Fruit fly (Drosophila melanogaster) whole organism, embryonic: ENCODE data around the gene CG15865.

Experiments used
- BtbVII ChIP-seq: fragments of 200-800 bp; sonication (Bioruptor generic); optimal IDR thresholded peaks from 3 replicates; lab custom pipeline; 2017; ENCODE audit warnings: missing biosample characterization, mild to moderate bottlenecking, missing genetic modification characterization
- CG10209 ChIP-seq: fragments of 200-800 bp; sonication (Bioruptor generic); optimal IDR thresholded peaks from 3 replicates; lab custom pipeline; 2017; ENCODE audit warnings: missing biosample characterization, mild to moderate bottlenecking, missing genetic modification characterization, missing genetic modification reagents
- CG12769 ChIP-seq: fragments of 200-800 bp; sonication (Bioruptor generic); optimal IDR thresholded peaks from 2 replicates; lab custom pipeline; 2019; ENCODE audit warnings: missing biosample characterization, mild to moderate bottlenecking, missing genetic modification characterization, moderate library complexity
- CG13296 ChIP-seq: fragments of 200-800 bp; sonication (Bioruptor generic); optimal IDR thresholded peaks from 3 replicates; lab custom pipeline; 2018; ENCODE audit warnings: missing biosample characterization, mild to moderate bottlenecking, missing genetic modification characterization
- CG14965 ChIP-seq: fragments of 200-800 bp; sonication (Bioruptor generic); optimal IDR thresholded peaks from 2 replicates; lab custom pipeline; 2016; ENCODE audit warnings: missing biosample characterization, missing genetic modification characterization, borderline replicate concordance
- CG17361 ChIP-seq: fragments of 200-800 bp; sonication (Bioruptor generic); IDR thresholded peaks from 3 replicates; pipeline ENCODE4 v1.3.6; 2022; ENCODE audit warnings: missing biosample characterization, missing genetic modification characterization
- CG18011 ChIP-seq: fragments of 200-800 bp; sonication (Bioruptor generic); optimal IDR thresholded peaks from 2 replicates; lab custom pipeline; 2017; ENCODE audit warnings: missing biosample characterization, missing genetic modification characterization, mild to moderate bottlenecking, moderate library complexity, missing genotype
- CG31365 ChIP-seq: fragments of 200-800 bp; sonication (Bioruptor generic); optimal IDR thresholded peaks from 2 replicates; lab custom pipeline; 2018; ENCODE audit warnings: missing biosample characterization, mild to moderate bottlenecking, missing genetic modification characterization
- CG31388 ChIP-seq: fragments of 200-800 bp; sonication (Bioruptor generic); optimal IDR thresholded peaks from 2 replicates; lab custom pipeline; 2016; ENCODE audit warnings: missing biosample characterization, missing genetic modification characterization
- CG32767 ChIP-seq: fragments of 200-800 bp; sonication (Bioruptor generic); IDR thresholded peaks from 2 replicates; pipeline ENCODE4 v1.3.6; 2022; ENCODE audit warnings: missing biosample characterization, missing genetic modification characterization
- CG32772 ChIP-seq: fragments of 200-800 bp; sonication (Bioruptor generic); IDR thresholded peaks from 2 replicates; pipeline ENCODE4 v1.3.6; 2022; ENCODE audit warnings: missing biosample characterization, missing genetic modification characterization
- CG3847 ChIP-seq: fragments of 200-800 bp; sonication (Bioruptor generic); IDR thresholded peaks from 2 replicates; pipeline ENCODE4 v1.3.6; 2022; ENCODE audit warnings: missing biosample characterization, missing genetic modification characterization
- CG4854 ChIP-seq: fragments of 200-800 bp; sonication (Bioruptor generic); optimal IDR thresholded peaks from 2 replicates; lab custom pipeline; 2016; ENCODE audit warnings: missing biosample characterization, missing genetic modification characterization, inconsistent platforms
- CG7556 ChIP-seq: fragments of 200-800 bp; sonication (Bioruptor generic); optimal IDR thresholded peaks from 2 replicates; lab custom pipeline; 2017; ENCODE audit warnings: missing biosample characterization, mild to moderate bottlenecking, missing genetic modification characterization
- CG7786 ChIP-seq: fragments of 200-800 bp; sonication (Bioruptor generic); optimal IDR thresholded peaks from 2 replicates; lab custom pipeline; 2016; ENCODE audit warnings: missing biosample characterization, missing genetic modification characterization
- CG7839 ChIP-seq: fragments of 200-800 bp; sonication (Bioruptor generic); optimal IDR thresholded peaks from 3 replicates; lab custom pipeline; 2018; ENCODE audit warnings: missing biosample characterization, mild to moderate bottlenecking, missing genetic modification characterization, moderate library complexity
- CG8281 ChIP-seq: fragments of 200-800 bp; sonication (Bioruptor generic); optimal IDR thresholded peaks from 2 replicates; lab custom pipeline; 2018; ENCODE audit warnings: missing biosample characterization, mild to moderate bottlenecking, missing genetic modification characterization, moderate library complexity
- CG8388 ChIP-seq: fragments of 200-800 bp; sonication (Bioruptor generic); optimal IDR thresholded peaks from 2 replicates; lab custom pipeline; 2019; ENCODE audit warnings: missing biosample characterization, mild to moderate bottlenecking, missing genetic modification characterization, moderate library complexity
- CG9817 ChIP-seq: fragments of 200-800 bp; sonication (Bioruptor generic); optimal IDR thresholded peaks from 2 replicates; lab custom pipeline; 2018; ENCODE audit warnings: missing biosample characterization, mild to moderate bottlenecking, missing genetic modification characterization, moderate library complexity
- CTCF ChIP-seq: fragments of 200-800 bp; sonication (Bioruptor generic); optimal IDR thresholded peaks from 2 replicates; lab custom pipeline; 2017; ENCODE audit warnings: missing biosample characterization, mild to moderate bottlenecking, missing genetic modification characterization, moderate library complexity
- Camta ChIP-seq: fragments of 200-800 bp; sonication (Bioruptor generic); optimal IDR thresholded peaks from 2 replicates; lab custom pipeline; 2016; ENCODE audit warnings: missing biosample characterization, missing genetic modification characterization
- E2f2 ChIP-seq: fragments of 200-800 bp; sonication (Bioruptor generic); IDR thresholded peaks from 2 replicates; pipeline ENCODE4 v1.3.6; 2022; ENCODE audit warnings: missing biosample characterization, missing genetic modification characterization
- Fer2 ChIP-seq: fragments of 200-800 bp; sonication (Bioruptor generic); optimal IDR thresholded peaks from 2 replicates; lab custom pipeline; 2018; ENCODE audit warnings: missing biosample characterization, mild to moderate bottlenecking, missing genetic modification characterization, moderate library complexity
- Fer3 ChIP-seq: fragments of 200-800 bp; sonication (Bioruptor generic); optimal IDR thresholded peaks from 2 replicates; lab custom pipeline; 2018; ENCODE audit warnings: missing biosample characterization, mild to moderate bottlenecking, missing genetic modification characterization, moderate library complexity
- Gsc ChIP-seq: fragments of 200-800 bp; sonication (Bioruptor generic); IDR thresholded peaks from 2 replicates; pipeline ENCODE4 v1.3.6; 2022; ENCODE audit warnings: missing biosample characterization, missing genetic modification characterization
- Gug ChIP-seq: fragments of 200-800 bp; sonication (Bioruptor generic); IDR thresholded peaks from 4 replicates; pipeline ENCODE4 v1.3.6; 2022; ENCODE audit warnings: missing biosample characterization, missing genetic modification characterization
- HLH54F ChIP-seq: fragments of 200-800 bp; sonication (Bioruptor generic); optimal IDR thresholded peaks from 3 replicates; lab custom pipeline; 2016; ENCODE audit warnings: missing biosample characterization, missing genetic modification characterization
- HmgZ ChIP-seq: fragments of 200-800 bp; sonication (Bioruptor generic); optimal IDR thresholded peaks from 2 replicates; lab custom pipeline; 2018; ENCODE audit warnings: missing biosample characterization, mild to moderate bottlenecking, missing genetic modification characterization
- Meics ChIP-seq: fragments of 200-800 bp; sonication (Bioruptor generic); optimal IDR thresholded peaks from 2 replicates; lab custom pipeline; 2017; ENCODE audit warnings: missing biosample characterization, mild to moderate bottlenecking, missing genetic modification characterization
- Six4 ChIP-seq: fragments of 200-800 bp; sonication (Bioruptor generic); optimal IDR thresholded peaks from 2 replicates; lab custom pipeline; 2016; ENCODE audit warnings: missing biosample characterization, missing genetic modification characterization
- ap ChIP-seq: fragments of 200-800 bp; sonication (Bioruptor generic); IDR thresholded peaks from 2 replicates; pipeline ENCODE4 v1.3.6; 2022; ENCODE audit warnings: missing biosample characterization, missing genetic modification characterization
- ase ChIP-seq: fragments of 200-800 bp; sonication (Bioruptor generic); IDR thresholded peaks from 3 replicates; pipeline ENCODE4 v1.3.6; 2022; ENCODE audit warnings: missing biosample characterization, missing genetic modification characterization
- bcd ChIP-seq: fragments of 200-800 bp; sonication (Bioruptor generic); optimal IDR thresholded peaks from 2 replicates; lab custom pipeline; 2017; ENCODE audit warnings: missing biosample characterization, mild to moderate bottlenecking, missing genetic modification characterization
- chn ChIP-seq: fragments of 200-800 bp; sonication (Bioruptor generic); optimal IDR thresholded peaks from 2 replicates; lab custom pipeline; 2016; ENCODE audit warnings: missing biosample characterization, missing genetic modification characterization
- corto ChIP-seq: fragments of 200-800 bp; sonication (Bioruptor generic); optimal IDR thresholded peaks from 2 replicates; lab custom pipeline; 2016; ENCODE audit warnings: missing biosample characterization, mild to moderate bottlenecking, missing genetic modification characterization, moderate library complexity
- crc ChIP-seq: fragments of 200-800 bp; sonication (Bioruptor generic); optimal IDR thresholded peaks from 2 replicates; lab custom pipeline; 2016; ENCODE audit warnings: missing biosample characterization, missing genetic modification characterization
- ems ChIP-seq: fragments of 200-800 bp; sonication (Bioruptor generic); optimal IDR thresholded peaks from 3 replicates; lab custom pipeline; 2016; ENCODE audit warnings: missing biosample characterization, missing genetic modification characterization
- exex ChIP-seq: fragments of 200-800 bp; sonication (Bioruptor generic); optimal IDR thresholded peaks from 4 replicates; lab custom pipeline; 2018; ENCODE audit warnings: missing biosample characterization, mild to moderate bottlenecking, missing genetic modification characterization, moderate library complexity
- fu2 ChIP-seq: fragments of 200-800 bp; sonication (Bioruptor generic); optimal IDR thresholded peaks from 2 replicates; lab custom pipeline; 2016; ENCODE audit warnings: missing biosample characterization, missing genetic modification characterization
- grau ChIP-seq: fragments of 200-800 bp; optimal IDR thresholded peaks from 3 replicates; lab custom pipeline; 2019; ENCODE audit warnings: missing biosample characterization, mild to moderate bottlenecking, missing genetic modification characterization, moderate library complexity
- gt ChIP-seq: fragments of 200-800 bp; sonication (Bioruptor generic); IDR thresholded peaks from 2 replicates; pipeline ENCODE4 v1.3.6; 2022; ENCODE audit warnings: missing biosample characterization, missing genetic modification characterization
- kni ChIP-seq: fragments of 200-800 bp; sonication (Bioruptor generic); optimal IDR thresholded peaks from 3 replicates; lab custom pipeline; 2017; ENCODE audit warnings: mild to moderate bottlenecking, missing biosample characterization, missing genetic modification reagents, missing genetic modification characterization
- mirr ChIP-seq: fragments of 200-800 bp; sonication (Bioruptor generic); optimal IDR thresholded peaks from 3 replicates; lab custom pipeline; 2018; ENCODE audit warnings: missing biosample characterization, mild to moderate bottlenecking, missing genetic modification characterization
- nerfin-1 ChIP-seq: fragments of 200-800 bp; sonication (Bioruptor generic); optimal IDR thresholded peaks from 3 replicates; lab custom pipeline; 2019; ENCODE audit warnings: missing biosample characterization, mild to moderate bottlenecking, missing genetic modification characterization, moderate library complexity
- ro ChIP-seq: fragments of 200-800 bp; sonication (Bioruptor generic); IDR thresholded peaks from 2 replicates; pipeline ENCODE4 v1.3.6; 2022; ENCODE audit warnings: missing biosample characterization, missing genetic modification characterization
- row ChIP-seq: fragments of 200-800 bp; sonication (Bioruptor generic); IDR thresholded peaks from 3 replicates; pipeline ENCODE4 v1.3.6; 2022; ENCODE audit warnings: missing biosample characterization, missing genetic modification characterization
- sd ChIP-seq: fragments of 200-800 bp; sonication (Bioruptor generic); optimal IDR thresholded peaks from 3 replicates; lab custom pipeline; 2018; ENCODE audit warnings: missing biosample characterization, mild to moderate bottlenecking, missing genetic modification characterization, moderate library complexity
- seq ChIP-seq: fragments of 200-800 bp; sonication (Bioruptor generic); IDR thresholded peaks from 2 replicates; pipeline ENCODE4 v1.3.6; 2022; ENCODE audit warnings: missing biosample characterization, missing genetic modification characterization
- tap ChIP-seq: fragments of 200-800 bp; optimal IDR thresholded peaks from 3 replicates; lab custom pipeline; 2019; ENCODE audit warnings: missing biosample characterization, mild to moderate bottlenecking, missing genetic modification characterization, moderate library complexity
- tx ChIP-seq: fragments of 200-800 bp; sonication (Bioruptor generic); optimal IDR thresholded peaks from 2 replicates; lab custom pipeline; 2016; ENCODE audit warnings: missing biosample characterization, missing genetic modification characterization
- zf30C ChIP-seq: fragments of 200-800 bp; sonication (Bioruptor generic); optimal IDR thresholded peaks from 3 replicates; lab custom pipeline; 2018; ENCODE audit warnings: missing biosample characterization, mild to moderate bottlenecking, missing genetic modification characterization

The CG15865 gene

DNA sequence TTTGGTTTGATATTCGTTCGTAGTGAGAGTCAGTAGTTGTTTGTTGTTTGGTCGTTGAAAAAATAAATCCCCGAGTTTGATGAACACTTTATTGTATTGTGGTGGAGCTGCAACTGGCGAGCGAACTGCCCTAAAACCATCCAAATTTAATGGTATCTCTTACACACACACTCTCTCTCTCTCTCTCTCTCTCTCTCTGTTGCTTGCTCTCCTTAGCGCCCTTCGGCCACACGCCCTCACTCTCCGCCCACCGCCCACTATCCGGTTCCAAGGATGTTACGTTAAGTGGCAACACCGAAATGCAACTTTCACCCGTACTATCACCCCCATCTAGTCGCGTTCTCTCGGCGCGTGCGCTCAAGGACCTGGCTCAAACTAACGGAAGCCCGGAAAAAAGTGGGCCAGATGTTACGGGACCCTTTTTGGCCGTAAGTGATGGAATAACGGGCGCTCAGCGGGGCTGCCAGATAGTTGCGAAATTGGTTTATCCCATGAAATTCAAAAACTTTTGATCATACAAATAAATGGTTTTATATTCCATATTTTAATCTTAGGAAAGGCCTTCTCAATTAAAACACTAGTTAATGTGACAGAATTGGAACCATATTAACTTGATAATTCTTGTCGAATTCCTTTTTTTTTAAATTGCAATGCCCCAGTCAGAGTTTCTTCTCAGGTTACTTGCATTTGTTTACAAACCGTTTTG is 23.3 kb upstream of the CG15865 start (continued):
- TF ChIP-seq CG10209 (no peak), ro (GFP tag; lab: Robert Waterston, UW) (no peak), CG3847 (GFP tag; lab: Robert Waterston, UW) (no peak), Fer3 (no peak), HLH54F (GFP tag; lab: Kevin White, UChicago) (no peak), tap (tag; lab: Kevin White, UChicago) (no peak), exex (tag; lab: Kevin White, UChicago) (no peak), CG12769 (tag; lab: Kevin White, UChicago) (no peak), CG7786 (GFP tag; lab: Kevin White, UChicago) (no peak), Fer2 (tag; lab: Kevin White, UChicago) (no peak), kni (no peak), ase (GFP tag; lab: Robert Waterston, UW) (no peak), zf30C (GFP tag; lab: Kevin White, UChicago) (no peak), Gug (GFP tag; lab: Robert Waterston, UW) (no peak), BtbVII (no peak), CG18011 (no peak), chn (GFP tag; lab: Kevin White, UChicago) (no peak), crc (GFP tag; lab: Kevin White, UChicago) (no peak), HmgZ (no peak), CG17361 (GFP tag; lab: Robert Waterston, UW) (0 out of 3 replicates have a peak, but pooled peaks have one; percentile 29), CG7839 (tag; lab: Kevin White, UChicago) (peak; percentile 5), CG8281 (tag; lab: Kevin White, UChicago) (no peak), CG31388 (GFP tag; lab: Kevin White, UChicago) (no peak), row (GFP tag; lab: Robert Waterston, UW) (0 out of 3 replicates have a peak, but pooled peaks have one; percentile 24), mirr (no peak), CG32767 (GFP tag; lab: Robert Waterston, UW) (no peak; the same call in 1 of the 2 replicates), CG7556 (GFP tag; lab: Kevin White, UChicago) (peak; percentile 3), seq (no peak), CG13296 (no peak), CTCF (GFP tag; lab: Kevin White, UChicago) (no peak), Six4 (GFP tag; lab: Kevin White, UChicago) (no peak), grau (tag; lab: Kevin White, UChicago) (no peak), Camta (GFP tag; lab: Kevin White, UChicago) (no peak), bcd (GFP tag; lab: Kevin White, UChicago) (no peak), E2f2 (GFP tag; lab: Robert Waterston, UW) (no peak), tx (GFP tag; lab: Kevin White, UChicago) (no peak), corto (GFP tag; lab: Kevin White, UChicago) (no peak), sd (tag; lab: Kevin White, UChicago) (no peak), ap (no peak), CG8388 (no peak), Meics (GFP tag; lab: Kevin White, UChicago) (peak; percentile 1), CG9817 (tag; lab: Kevin White, UChicago) (no peak), CG4854 (GFP tag; lab: Kevin White, UChicago) (no peak), CG31365 (no peak), ems (GFP tag; lab: Kevin White, UChicago) (no peak), nerfin-1 (no peak), CG14965 (GFP tag; lab: Kevin White, UChicago) (no peak), gt (GFP tag; lab: Robert Waterston, UW) (no peak), fu2 (GFP tag; lab: Kevin White, UChicago) (no peak), CG32772 (GFP tag; lab: Robert Waterston, UW) (no peak), Gsc (GFP tag; lab: Robert Waterston, UW) (no peak)
